Worm (Caenorhabditis elegans) whole organism, late embryonic: ENCODE results near the gene pho-7.

Experiments
- K02D7.2 ChIP-seq: sonication (generic microtip); optimal IDR thresholded peaks from 2 replicates; lab custom pipeline; 2017; ENCODE audit warnings: mild to moderate bottlenecking, missing genetic modification characterization, missing compliant biosample characterization
- K09A11.1 ChIP-seq: sonication (generic microtip); optimal IDR thresholded peaks from 2 replicates; lab custom pipeline; 2017; ENCODE audit warnings: antibody characterized with exemption, mild to moderate bottlenecking, missing genetic modification characterization, missing compliant biosample characterization; ENCODE audit not compliant: insufficient read depth
- T23F11.4 ChIP-seq: fragments of 200-800 bp; sonication (Bioruptor generic); optimal IDR thresholded peaks from 2 replicates; lab custom pipeline; 2018; ENCODE audit warnings: mild to moderate bottlenecking, missing genetic modification characterization, missing compliant biosample characterization
- Y22D7AL.16 ChIP-seq: sonication (generic microtip); optimal IDR thresholded peaks from 2 replicates; lab custom pipeline; 2016; ENCODE audit warnings: missing genetic modification characterization, missing compliant biosample characterization
- ahr-1 ChIP-seq: sonication (generic microtip); optimal IDR thresholded peaks from 2 replicates; lab custom pipeline; 2016; ENCODE audit warnings: missing genetic modification characterization, missing compliant biosample characterization
- ama-1 ChIP-seq: fragments of 150-350 bp; optimal IDR thresholded peaks from 2 replicates; lab custom pipeline; 2014
- ceh-19 ChIP-seq: fragments of 200-800 bp; sonication (Bioruptor generic); optimal IDR thresholded peaks from 2 replicates; lab custom pipeline; 2018; ENCODE audit warnings: mild to moderate bottlenecking, missing genetic modification characterization, missing compliant biosample characterization
- ceh-2 ChIP-seq: sonication (generic microtip); optimal IDR thresholded peaks from 2 replicates; lab custom pipeline; 2016; ENCODE audit warnings: missing genotype, missing genetic modification characterization, missing compliant biosample characterization
- ceh-22 ChIP-seq: sonication (generic microtip); optimal IDR thresholded peaks from 2 replicates; lab custom pipeline; 2017; ENCODE audit warnings: missing biosample characterization, missing genetic modification characterization
- ceh-24 ChIP-seq: sonication (generic microtip); optimal IDR thresholded peaks from 2 replicates; lab custom pipeline; 2016; ENCODE audit warnings: mild to moderate bottlenecking, missing genetic modification characterization, missing compliant biosample characterization
- ceh-30 ChIP-seq: fragments of 150-350 bp; optimal IDR thresholded peaks from 2 replicates; lab custom pipeline; 2014; ENCODE audit warnings: missing biosample characterization, missing genetic modification characterization
- ceh-31 ChIP-seq: sonication (generic microtip); optimal IDR thresholded peaks from 2 replicates; lab custom pipeline; 2016; ENCODE audit warnings: missing genetic modification characterization, missing compliant biosample characterization
- ceh-45 ChIP-seq: fragments of 200-800 bp; sonication (Bioruptor generic); IDR thresholded peaks from 2 replicates; pipeline ENCODE4 v1.3.6; 2022; ENCODE audit warnings: missing genetic modification reagents, missing genetic modification characterization, missing compliant biosample characterization
- ceh-48 ChIP-seq: sonication (generic microtip); optimal IDR thresholded peaks from 2 replicates; lab custom pipeline; 2016; ENCODE audit warnings: missing genetic modification characterization, inconsistent platforms, missing compliant biosample characterization
- ceh-6 ChIP-seq: fragments of 200-800 bp; sonication (Bioruptor generic); optimal IDR thresholded peaks from 2 replicates; lab custom pipeline; 2018; ENCODE audit warnings: mild to moderate bottlenecking, missing genetic modification characterization, missing compliant biosample characterization
- che-1 ChIP-seq: sonication (generic microtip); optimal IDR thresholded peaks from 2 replicates; lab custom pipeline; 2016; ENCODE audit warnings: mild to moderate bottlenecking, missing genetic modification characterization, missing compliant biosample characterization
- eyg-1 ChIP-seq: sonication (generic microtip); optimal IDR thresholded peaks from 2 replicates; lab custom pipeline; 2016; ENCODE audit warnings: missing genotype, missing genetic modification characterization, missing compliant biosample characterization
- fax-1 ChIP-seq: sonication (generic microtip); optimal IDR thresholded peaks from 2 replicates; lab custom pipeline; 2016; ENCODE audit warnings: missing genotype, missing genetic modification characterization, missing compliant biosample characterization
- gmeb-2 ChIP-seq: sonication (generic microtip); optimal IDR thresholded peaks from 2 replicates; lab custom pipeline; 2016; ENCODE audit warnings: missing genetic modification characterization, inconsistent platforms, missing compliant biosample characterization
- hlh-13 ChIP-seq: fragments of 200-800 bp; sonication (Bioruptor generic); optimal IDR thresholded peaks from 2 replicates; lab custom pipeline; 2018; ENCODE audit warnings: mild to moderate bottlenecking, missing genetic modification characterization, missing compliant biosample characterization
- hlh-6 ChIP-seq: sonication (generic microtip); optimal IDR thresholded peaks from 2 replicates; lab custom pipeline; 2016; ENCODE audit warnings: missing genotype, missing genetic modification characterization, missing compliant biosample characterization
- lim-6 ChIP-seq: sonication (generic microtip); optimal IDR thresholded peaks from 2 replicates; lab custom pipeline; 2016; ENCODE audit warnings: missing genetic modification characterization, missing compliant biosample characterization
- lin-11 ChIP-seq: fragments of 200-800 bp; sonication (Bioruptor generic); optimal IDR thresholded peaks from 2 replicates; lab custom pipeline; 2018; ENCODE audit warnings: mild to moderate bottlenecking, missing genetic modification characterization, missing compliant biosample characterization
- madf-2 ChIP-seq: sonication (generic microtip); optimal IDR thresholded peaks from 2 replicates; lab custom pipeline; 2017; ENCODE audit warnings: missing genetic modification characterization, missing compliant biosample characterization
- nfya-1 ChIP-seq: sonication (generic microtip); optimal IDR thresholded peaks from 2 replicates; lab custom pipeline; 2017; ENCODE audit warnings: missing genetic modification characterization, mild to moderate bottlenecking, missing compliant biosample characterization, antibody characterized with exemption, moderate library complexity
- nhr-232 ChIP-seq: sonication (generic microtip); optimal IDR thresholded peaks from 2 replicates; lab custom pipeline; 2016; ENCODE audit warnings: missing genetic modification characterization, missing compliant biosample characterization
- pax-1 ChIP-seq: fragments of 150-350 bp; optimal IDR thresholded peaks from 2 replicates; lab custom pipeline; 2014; ENCODE audit warnings: missing biosample characterization, missing genetic modification characterization
- pha-4 ChIP-seq: fragments of 150-350 bp; optimal IDR thresholded peaks from 2 replicates; lab custom pipeline; 2018; ENCODE audit warnings: missing biosample characterization, missing genetic modification reagents, missing genetic modification characterization
- pqm-1 ChIP-seq: sonication (generic microtip); optimal IDR thresholded peaks from 2 replicates; lab custom pipeline; 2016; ENCODE audit warnings: missing genetic modification characterization, missing compliant biosample characterization
- rnt-1 ChIP-seq: sonication (generic microtip); optimal IDR thresholded peaks from 2 replicates; lab custom pipeline; 2016; ENCODE audit warnings: missing genetic modification characterization, missing compliant biosample characterization
- sdc-2 ChIP-seq: sonication (generic microtip); optimal IDR thresholded peaks from 2 replicates; lab custom pipeline; 2016; ENCODE audit warnings: missing genotype, missing genetic modification characterization, missing compliant biosample characterization
- syd-9 ChIP-seq: sonication (generic microtip); optimal IDR thresholded peaks from 2 replicates; lab custom pipeline; 2016; ENCODE audit warnings: mild to moderate bottlenecking, missing genetic modification characterization, moderate library complexity, missing compliant biosample characterization
- tbx-2 ChIP-seq: sonication (generic microtip); optimal IDR thresholded peaks from 2 replicates; lab custom pipeline; 2016; ENCODE audit warnings: missing genetic modification characterization, missing compliant biosample characterization
- unc-3 ChIP-seq, 2 experiments: fragments of 200-800 bp in 1 of 2; sonication (Bioruptor generic) in 1 of 2; sonication (generic microtip) in 1 of 2; conservative IDR thresholded peaks in 1 of 2; optimal IDR thresholded peaks in 1 of 2; 2 replicates each; pipeline versions ENCODE4 v1.3.6 to Lab custom; 2016 to 2022; ENCODE audit warnings: missing compliant biosample characterization in 2 of 2, missing genetic modification characterization in 2 of 2, missing genetic modification reagents in 1 of 2
- unc-42 ChIP-seq: sonication (generic microtip); optimal IDR thresholded peaks from 2 replicates; lab custom pipeline; 2016; ENCODE audit warnings: missing genotype, missing genetic modification characterization, missing compliant biosample characterization
- unc-55 ChIP-seq: sonication (generic microtip); optimal IDR thresholded peaks from 2 replicates; lab custom pipeline; 2017; ENCODE audit warnings: missing biosample characterization, missing genetic modification reagents, missing genetic modification characterization
- unc-86 ChIP-seq: sonication (generic microtip); optimal IDR thresholded peaks from 2 replicates; lab custom pipeline; 2016; ENCODE audit warnings: missing genetic modification characterization, missing compliant biosample characterization
- zip-5 ChIP-seq: sonication (generic microtip); optimal IDR thresholded peaks from 2 replicates; lab custom pipeline; 2016; ENCODE audit warnings: missing genetic modification characterization, missing compliant biosample characterization

Gene pho-7

ce11 chrX:10948852-10949251, 7.7 kb upstream of the pho-7 start, which contains the start of gene T21B6.3:
Gene T21B6.3 (minus strand): TSS chrX:10948952.
- TF ChIP-seq ceh-22 (tag; lab: Kevin White, UChicago) (no peak), gmeb-2 (tag; lab: Kevin White, UChicago) (no peak), nhr-232 (no peak), ceh-2 (tag; lab: Kevin White, UChicago) (no peak), eyg-1 (tag; lab: Kevin White, UChicago) (no peak), lim-6 (tag; lab: Kevin White, UChicago) (no peak), syd-9 (tag; lab: Kevin White, UChicago) (no peak), nfya-1 (no peak), unc-55 (GFP tag; lab: Kevin White, UChicago) (no peak), K09A11.1 (tag; lab: Kevin White, UChicago) (no peak), T23F11.4 (GFP tag; lab: Kevin White, UChicago) (no peak)

DNA sequence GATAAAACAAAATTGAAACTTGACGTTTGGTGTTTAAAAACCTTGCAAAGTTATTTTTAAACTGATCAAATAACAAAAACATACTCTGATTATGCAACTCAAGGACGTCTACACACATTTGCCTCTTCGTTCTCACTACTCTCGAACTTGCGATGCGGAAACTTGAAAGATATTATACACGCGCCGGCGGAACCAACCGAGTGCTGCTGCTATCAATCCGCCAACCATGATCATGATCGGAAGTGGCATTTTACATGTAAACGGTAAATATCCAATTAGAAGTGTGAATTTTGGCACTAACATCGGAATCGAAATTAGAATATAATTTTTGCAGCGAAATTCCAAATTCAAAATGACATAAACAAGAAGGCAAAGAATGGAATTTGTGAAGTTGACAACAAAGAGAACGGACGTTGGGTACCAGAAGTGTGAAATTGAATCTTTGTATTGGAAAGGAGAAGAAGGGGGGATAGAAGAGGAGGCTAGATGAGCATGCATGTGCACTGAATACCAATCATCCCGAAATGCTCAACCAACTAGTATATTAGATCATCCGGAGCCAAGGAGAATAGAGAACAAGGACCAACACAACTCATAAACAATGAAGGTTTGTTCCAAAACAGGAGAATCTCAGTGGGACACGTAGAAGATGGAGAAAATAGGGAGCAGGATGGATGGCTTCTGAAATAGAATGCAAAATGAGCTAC, 7.7 kb downstream of the pho-7 start:
- TF ChIP-seq lin-11 (no peak), ceh-31 (tag; lab: Kevin White, UChicago) (peak; percentile 36), unc-42 (peak; percentile 64)

ce11 chrX:10932087-10932486, 9.1 kb downstream of the pho-7 start:
- TF ChIP-seq che-1 (tag; lab: Kevin White, UChicago) (no peak), unc-55 (GFP tag; lab: Kevin White, UChicago) (peak; percentile 17)

DNA sequence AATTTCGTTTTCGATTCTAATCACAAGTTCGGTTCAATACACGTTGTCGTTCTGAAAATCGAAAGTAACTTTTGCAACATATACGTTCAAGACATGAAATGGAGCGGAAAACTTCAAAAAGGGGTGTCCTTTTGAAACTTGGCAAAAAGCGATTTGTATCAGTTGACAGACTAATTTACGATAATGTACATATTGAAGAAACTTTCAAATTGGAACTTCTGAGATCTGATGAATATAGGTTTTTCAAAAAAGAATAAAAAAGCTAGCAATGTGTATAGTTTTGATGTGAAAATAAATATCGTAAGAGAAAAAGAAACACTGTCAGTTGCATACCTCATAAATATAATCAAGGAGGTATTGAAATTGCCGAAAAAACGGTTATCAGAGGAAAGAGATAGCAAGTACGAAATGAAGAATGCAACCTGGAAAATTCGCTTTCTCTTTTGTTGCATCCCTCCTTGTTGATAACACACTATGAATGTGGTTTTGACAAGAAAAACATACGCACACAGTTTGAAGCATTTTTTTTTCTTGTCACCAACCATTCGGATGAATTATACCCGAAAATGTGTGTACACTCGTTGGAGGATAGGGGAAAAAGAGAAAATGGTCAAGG, 12.1 kb downstream of the pho-7 start, which contains the start of gene dgn-1:
Gene dgn-1, minus strand, starts transcription at position 51 of the 616 bp plus-strand sequence.
- TF ChIP-seq zip-5 (tag; lab: Kevin White, UChicago): no peak
- no peak for TF ChIP-seq pqm-1 (tag; lab: Kevin White, UChicago)
- TF ChIP-seq nhr-232: no peak
- TF ChIP-seq rnt-1 (tag; lab: Kevin White, UChicago): no peak
- no peak for TF ChIP-seq ama-1 (lab: Kevin White, UChicago)
- no peak for TF ChIP-seq ceh-30 (tag; lab: Kevin White, UChicago)
- no peak for TF ChIP-seq ceh-48 (tag; lab: Kevin White, UChicago)
- no peak for TF ChIP-seq lim-6 (tag; lab: Kevin White, UChicago)
- no peak for TF ChIP-seq ceh-19 (GFP tag; lab: Kevin White, UChicago)
- no peak for TF ChIP-seq K02D7.2 (tag; lab: Kevin White, UChicago)
- no peak for TF ChIP-seq ahr-1
- no peak for TF ChIP-seq ceh-6 (GFP tag; lab: Kevin White, UChicago)
- TF ChIP-seq Y22D7AL.16 (tag; lab: Kevin White, UChicago): no peak
- TF ChIP-seq pha-4 (tag; lab: Kevin White, UChicago): no peak
- TF ChIP-seq eyg-1 (tag; lab: Kevin White, UChicago): no peak
- TF ChIP-seq unc-86: no peak
- no peak for TF ChIP-seq unc-3 (GFP tag; conservative IDR thresholded peaks at IDR 0.05; lab: Robert Waterston, UW)
- no peak for TF ChIP-seq unc-3 (tag; optimal IDR thresholded peaks at IDR 0.05; lab: Kevin White, UChicago)
- TF ChIP-seq pax-1: no peak
- TF ChIP-seq, all 69 proteins: peak for 0

DNA sequence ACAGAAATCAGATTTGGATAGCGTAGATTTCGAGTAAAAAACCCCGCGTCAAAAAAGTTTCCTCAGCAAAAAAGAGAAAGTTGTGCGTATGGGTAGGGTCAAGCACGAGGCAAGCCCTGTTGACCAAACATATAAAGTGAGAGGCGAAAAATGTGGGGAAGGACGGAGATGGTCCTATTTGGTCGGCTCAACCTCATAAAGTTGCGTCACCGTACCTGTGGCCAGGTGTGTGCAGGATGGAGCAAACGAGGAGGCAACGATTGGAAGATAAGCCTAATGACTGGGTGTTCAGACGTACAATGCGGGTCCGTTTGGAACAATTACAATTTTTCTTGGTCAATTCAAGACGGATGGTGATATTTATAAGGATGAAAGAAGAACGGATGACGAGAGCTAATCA, 14.0 kb downstream of the pho-7 start:
- TF ChIP-seq tbx-2 (tag; lab: Kevin White, UChicago): peak; percentile 48
- no peak for TF ChIP-seq ceh-48 (tag; lab: Kevin White, UChicago)
- TF ChIP-seq hlh-6 (tag; lab: Kevin White, UChicago): no peak
- no peak for TF ChIP-seq ceh-24 (tag; lab: Kevin White, UChicago)
- TF ChIP-seq che-1 (tag; lab: Kevin White, UChicago): no peak
- no peak for TF ChIP-seq lin-11
- TF ChIP-seq madf-2 (tag; lab: Kevin White, UChicago): no peak
- no peak for TF ChIP-seq fax-1 (tag; lab: Kevin White, UChicago)
- TF ChIP-seq hlh-13: no peak
- TF ChIP-seq ceh-45 (GFP tag; lab: Robert Waterston, UW): no peak
- TF ChIP-seq ahr-1: no peak
- no peak for TF ChIP-seq gmeb-2 (tag; lab: Kevin White, UChicago)
- no peak for TF ChIP-seq unc-3 (GFP tag; conservative IDR thresholded peaks at IDR 0.05; lab: Robert Waterston, UW)
- no peak for TF ChIP-seq unc-3 (tag; optimal IDR thresholded peaks at IDR 0.05; lab: Kevin White, UChicago)
- no peak for TF ChIP-seq ceh-2 (tag; lab: Kevin White, UChicago)
- peak; percentile 14 for TF ChIP-seq sdc-2 (tag; lab: Kevin White, UChicago)
